Worm (Caenorhabditis elegans) whole organism, L3 larva: ENCODE measurements around the gene Y116A8C.38.
"Not testable (repeated sequence)": the region's sequence is repeated elsewhere in the genome, so short reads cannot be mapped to it uniquely, and the experiment has no call there.

Source experiments
- elt-1 ChIP-seq: fragments of 150-350 bp; optimal IDR thresholded peaks from 2 replicates; lab custom pipeline; 2014; ENCODE audit warnings: missing biosample characterization, missing genetic modification characterization
- nhr-12 ChIP-seq: fragments of 150-350 bp; optimal IDR thresholded peaks from 2 replicates; lab custom pipeline; 2014; ENCODE audit warnings: missing biosample characterization, missing genetic modification characterization
- nhr-25 ChIP-seq: sonication (generic microtip); optimal IDR thresholded peaks from 2 replicates; lab custom pipeline; 2017; ENCODE audit warnings: missing biosample characterization, missing genetic modification characterization
- pqm-1 ChIP-seq: fragments of 150-350 bp; optimal IDR thresholded peaks from 2 replicates; lab custom pipeline; 2017; ENCODE audit warnings: missing biosample characterization, missing genetic modification characterization, inconsistent platforms
- zag-1 ChIP-seq: fragments of 150-350 bp; optimal IDR thresholded peaks from 2 replicates; lab custom pipeline; 2014; ENCODE audit warnings: missing biosample characterization, missing genetic modification characterization
- ztf-4 ChIP-seq: fragments of 150-350 bp; optimal IDR thresholded peaks from 2 replicates; lab custom pipeline; 2014; ENCODE audit warnings: missing biosample characterization, missing genetic modification characterization

DNA sequence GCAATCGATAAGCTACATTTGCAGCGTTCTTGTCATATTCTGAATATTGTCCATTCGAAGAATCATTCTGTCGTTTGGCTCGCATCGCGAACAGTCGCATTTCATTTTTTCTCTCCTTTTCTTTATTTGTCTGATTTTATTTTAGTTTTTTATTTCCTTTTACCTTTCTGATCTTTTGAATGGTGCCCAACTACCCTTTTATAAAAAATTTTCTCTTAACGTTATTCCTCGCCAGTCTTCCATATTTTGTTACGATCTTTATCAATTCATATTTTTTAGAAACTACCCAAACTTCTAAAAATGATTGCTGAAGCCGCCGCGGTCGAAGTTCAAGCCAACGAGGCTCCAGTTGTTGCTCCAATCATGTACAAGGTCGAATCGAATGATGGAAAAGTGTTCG, 31.9 kb downstream of the Y116A8C.38 start, which contains the start of gene skr-9:
- not testable (repeated sequence) for TF ChIP-seq nhr-25, nhr-12, pqm-1, ztf-4, elt-1, zag-1 (tag; lab: Kevin White, UChicago)
